Worm (Caenorhabditis elegans): Measurements from ENCODE around the gene F46C3.2.

ce11 chrX:11409457-11409856, 9.1 kb downstream of the F46C3.2 start:
- TF ChIP-seq him-1 (tag; optimal IDR thresholded peaks at IDR 0.05) (no peak), dao-5 (tag; optimal IDR thresholded peaks at IDR 0.05) (no peak), W03F9.2 (tag; optimal IDR thresholded peaks at IDR 0.05) (peak; percentile 36)
